Fruit fly (Drosophila melanogaster) whole organism, pupa: ENCODE measurements around the gene OXA1L.

Experiments used
- CG10348 ChIP-seq: fragments of 200-800 bp; sonication (Bioruptor generic); IDR thresholded peaks from 2 replicates; pipeline ENCODE4 v1.3.6; 2022; ENCODE audit warnings: missing biosample characterization, missing genetic modification characterization
- CG12605 ChIP-seq: fragments of 200-800 bp; sonication (Bioruptor generic); IDR thresholded peaks from 2 replicates; pipeline ENCODE4 v1.3.6; 2022; ENCODE audit warnings: missing biosample characterization, missing genetic modification characterization
- CG13204 ChIP-seq: fragments of 200-800 bp; sonication (Bioruptor generic); optimal IDR thresholded peaks from 2 replicates; lab custom pipeline; 2018; ENCODE audit warnings: missing biosample characterization, mild to moderate bottlenecking, missing genetic modification characterization, moderate library complexity
- CG14655 ChIP-seq: fragments of 200-800 bp; sonication (Bioruptor generic); optimal IDR thresholded peaks from 3 replicates; lab custom pipeline; 2017; ENCODE audit warnings: mild to moderate bottlenecking, missing biosample characterization, missing genetic modification reagents, missing genetic modification characterization
- CG17806 ChIP-seq: fragments of 200-800 bp; sonication (Bioruptor generic); optimal IDR thresholded peaks from 2 replicates; lab custom pipeline; 2018; ENCODE audit warnings: missing biosample characterization, mild to moderate bottlenecking, missing genetic modification characterization, moderate library complexity
- CG32121 ChIP-seq: fragments of 200-800 bp; sonication (Bioruptor generic); IDR thresholded peaks from 2 replicates; pipeline ENCODE4 v1.3.6; 2022; ENCODE audit warnings: missing biosample characterization, missing genetic modification characterization
- CG34367 ChIP-seq: fragments of 200-800 bp; sonication (Bioruptor generic); optimal IDR thresholded peaks from 2 replicates; lab custom pipeline; 2018; ENCODE audit warnings: missing biosample characterization, mild to moderate bottlenecking, missing genetic modification characterization
- CG4496 ChIP-seq: fragments of 200-800 bp; sonication (Bioruptor generic); IDR thresholded peaks from 3 replicates; pipeline ENCODE4 v1.3.6; 2022; ENCODE audit warnings: missing biosample characterization, missing genetic modification characterization
- CG8301 ChIP-seq: fragments of 200-800 bp; sonication (Bioruptor generic); optimal IDR thresholded peaks from 2 replicates; lab custom pipeline; 2018; ENCODE audit warnings: missing biosample characterization, mild to moderate bottlenecking, missing genetic modification characterization
- CG9948 ChIP-seq: fragments of 200-800 bp; sonication (Bioruptor generic); optimal IDR thresholded peaks from 2 replicates; lab custom pipeline; 2018; ENCODE audit warnings: missing biosample characterization, mild to moderate bottlenecking, missing genetic modification characterization, moderate library complexity
- EcR ChIP-seq: fragments of 200-800 bp; sonication (Bioruptor generic); optimal IDR thresholded peaks from 3 replicates; lab custom pipeline; 2019; ENCODE audit warnings: missing biosample characterization, missing genetic modification characterization, mild to moderate bottlenecking, moderate library complexity, missing genetic modification reagents
- Pif1A ChIP-seq: fragments of 200-800 bp; sonication (Bioruptor generic); optimal IDR thresholded peaks from 3 replicates; lab custom pipeline; 2016; ENCODE audit warnings: missing biosample characterization, missing genetic modification characterization
- fd96Ca ChIP-seq: fragments of 200-800 bp; sonication (Bioruptor generic); IDR thresholded peaks from 3 replicates; pipeline ENCODE4 v1.3.6; 2022; ENCODE audit warnings: missing biosample characterization, missing genetic modification characterization
- rn ChIP-seq: fragments of 200-800 bp; sonication (Bioruptor generic); IDR thresholded peaks from 2 replicates; pipeline ENCODE4 v1.3.6; 2022; ENCODE audit warnings: missing biosample characterization, missing genetic modification characterization

DNA sequence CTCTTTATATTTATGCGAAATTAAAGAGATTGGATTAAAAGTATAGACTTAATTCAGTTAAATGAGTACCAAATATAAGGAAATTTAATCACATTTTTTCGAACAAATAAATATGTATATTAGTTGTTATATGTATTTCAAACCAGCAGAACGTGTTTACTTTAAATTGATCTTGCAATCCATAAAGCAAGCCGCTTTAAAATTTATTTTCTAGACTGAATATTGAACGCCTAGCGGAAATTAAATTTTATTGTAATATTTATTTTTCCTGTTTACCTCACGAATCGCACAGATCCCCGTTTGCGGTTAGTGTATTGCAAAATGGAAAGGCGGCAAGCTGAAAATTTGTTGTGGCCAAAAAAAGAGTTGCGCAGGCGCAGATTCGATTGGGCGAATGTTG lies 41.1 kb upstream of the OXA1L start:
- TF ChIP-seq CG8301, result no peak
- no peak for TF ChIP-seq CG14655
- TF ChIP-seq CG4496 (GFP tag; lab: Robert Waterston, UW), result no peak
- no peak for TF ChIP-seq CG9948
- no peak for TF ChIP-seq rn
- no peak for TF ChIP-seq CG13204 (GFP tag; lab: Kevin White, UChicago)
- no peak for TF ChIP-seq CG10348 (GFP tag; lab: Robert Waterston, UW)
- no peak for TF ChIP-seq CG32121 (GFP tag; lab: Robert Waterston, UW)
- TF ChIP-seq fd96Ca (GFP tag; lab: Robert Waterston, UW), result no peak
- no peak for TF ChIP-seq EcR (GFP tag; lab: Kevin White, UChicago)
- TF ChIP-seq Pif1A (GFP tag; lab: Kevin White, UChicago), result no peak
- no peak for TF ChIP-seq CG12605 (GFP tag; lab: Robert Waterston, UW)
- TF ChIP-seq CG17806 (tag; lab: Kevin White, UChicago), result no peak
- no peak for TF ChIP-seq CG34367 (tag; lab: Kevin White, UChicago)
